Worm (Caenorhabditis elegans): ENCODE data around the gene Y55D5A.3.

Y55D5A.3 gene

DNA sequence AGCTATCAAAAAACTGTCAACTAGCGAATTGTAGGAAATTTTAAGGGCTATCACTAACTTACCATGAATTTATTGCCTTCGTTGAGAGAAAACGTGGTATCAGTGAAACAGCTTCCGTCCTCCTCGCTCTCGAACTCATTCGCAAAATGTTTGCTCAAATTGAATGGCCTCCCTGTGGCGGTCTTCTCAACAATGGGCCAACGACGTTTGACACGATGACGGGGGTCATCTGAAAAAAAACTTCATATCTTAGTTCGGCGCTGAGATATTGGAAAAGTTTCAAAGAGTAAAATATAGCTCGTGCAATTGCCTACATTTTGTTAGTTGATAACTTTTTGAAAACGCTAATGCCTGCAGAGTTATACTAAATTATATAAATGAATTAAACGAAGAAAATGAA lies 34.0 kb downstream of the Y55D5A.3 start:
- TF ChIP-seq lin-35 (GFP tag; optimal IDR thresholded peaks at IDR 0.05) (no peak), ceh-63 (GFP tag; optimal IDR thresholded peaks at IDR 0.05) (no peak), ceh-82 (tag; optimal IDR thresholded peaks at IDR 0.05) (no peak), mep-1 (tag; optimal IDR thresholded peaks at IDR 0.05) (no peak), vab-15 (tag; optimal IDR thresholded peaks at IDR 0.05) (no peak), efl-1 (optimal IDR thresholded peaks at IDR 0.05) (no peak), efl-1 (GFP tag; optimal IDR thresholded peaks at IDR 0.05 in 1 of 2) (peak in 1 of 2 experiments; percentile 3), F16B12.6 (tag; optimal IDR thresholded peaks at IDR 0.05) (no peak)

DNA sequence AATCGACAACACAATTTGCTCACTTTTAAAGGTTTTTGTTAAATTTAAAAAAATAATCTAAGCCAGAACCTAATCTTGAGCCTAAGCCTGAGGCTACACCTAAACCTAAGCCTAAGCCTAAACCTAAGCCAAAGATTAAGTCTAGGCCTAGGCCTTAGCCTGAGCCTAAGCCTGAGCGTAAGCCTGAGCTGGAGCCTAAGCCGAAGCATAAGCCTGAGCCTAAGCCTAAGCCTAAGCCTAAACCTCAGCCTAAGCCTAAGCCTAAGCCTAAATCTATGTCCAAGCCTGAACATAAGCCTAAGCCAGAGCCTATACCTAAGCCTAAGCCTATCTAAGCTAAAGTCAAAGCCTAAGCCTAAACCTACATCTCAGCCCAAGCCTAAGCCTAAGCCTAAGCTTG lies 37.8 kb downstream of the Y55D5A.3 start:
- no peak for TF ChIP-seq sox-4 (tag; optimal IDR thresholded peaks at IDR 0.05)
- TF ChIP-seq nhr-19 (GFP tag; conservative IDR thresholded peaks at IDR 0.05): no peak

DNA sequence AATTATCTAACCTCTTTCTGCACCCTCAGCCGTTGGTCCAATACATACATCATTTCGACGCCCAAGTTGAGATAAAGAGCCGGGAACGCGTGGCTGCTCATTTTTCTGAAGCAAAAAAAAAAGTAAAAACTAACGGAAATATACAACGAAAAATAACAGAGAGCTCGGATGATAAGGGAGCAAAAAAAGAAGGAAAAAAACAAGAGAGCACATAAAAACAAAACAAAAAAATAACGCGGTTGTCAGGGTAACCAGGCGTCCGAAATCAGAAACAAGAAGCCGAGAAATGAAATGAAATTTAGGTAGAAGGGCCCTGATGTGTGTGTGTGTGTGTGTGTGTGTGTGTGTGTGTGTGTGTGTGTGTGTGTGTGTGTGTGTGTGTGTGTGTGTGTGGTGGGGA lies 50.9 kb downstream of the Y55D5A.3 start, which contains the start of gene R10F2.5:
R10F2.5 (minus strand) TSS at position 101 of the 400 bp plus-strand sequence.
- TF ChIP-seq fkh-8 (tag; optimal IDR thresholded peaks at IDR 0.05) (peak; percentile 40), nhr-47 (tag; optimal IDR thresholded peaks at IDR 0.05) (no peak)

DNA sequence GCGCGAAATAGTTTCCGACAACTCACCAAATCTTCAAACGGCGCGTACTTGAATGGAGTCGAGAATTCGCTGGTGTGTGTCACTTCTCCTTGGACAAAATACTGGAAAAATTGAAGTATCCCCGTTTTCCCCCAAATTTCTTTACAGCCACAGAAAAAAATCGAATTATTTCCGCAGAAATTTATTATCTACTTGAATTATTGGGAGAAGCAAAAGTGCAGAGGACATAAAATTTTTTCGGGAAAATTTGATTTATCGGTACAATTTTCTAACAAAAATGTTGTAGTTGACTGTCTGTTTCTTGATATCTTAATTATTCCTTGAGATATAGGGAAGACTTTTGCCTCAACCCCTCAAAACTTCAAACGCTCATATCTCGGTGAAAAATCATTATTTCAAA lies 52.6 kb downstream of the Y55D5A.3 start, which contains the start of gene R10F2.4:
R10F2.4 (minus strand) TSS at position 101 of the 400 bp plus-strand sequence.
- no peak for TF ChIP-seq efl-1 (optimal IDR thresholded peaks at IDR 0.05)
- peak in 1 of 2 experiments; percentile 37 for TF ChIP-seq efl-1 (GFP tag; optimal IDR thresholded peaks at IDR 0.05 in 1 of 2)
- no peak for TF ChIP-seq nhr-47 (tag; optimal IDR thresholded peaks at IDR 0.05)

DNA sequence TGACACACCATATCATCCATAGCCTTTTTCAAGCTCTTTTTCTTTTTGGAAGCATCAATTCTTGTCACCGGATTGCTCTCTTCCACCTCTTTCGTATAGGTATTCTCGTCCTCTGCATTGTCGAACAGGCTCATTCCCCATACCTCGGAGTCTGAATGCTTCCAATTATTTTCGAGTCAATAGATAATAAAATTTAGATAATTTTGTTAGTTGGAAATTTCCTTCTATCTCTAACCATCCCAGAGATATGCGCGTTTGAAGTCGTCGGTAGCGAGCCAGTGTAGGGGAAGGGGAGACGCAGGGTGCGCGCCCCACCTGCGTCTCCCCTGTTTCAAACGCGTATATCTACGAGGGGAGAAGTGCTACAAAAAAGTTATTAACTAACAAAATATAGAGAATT lies 54.7 kb downstream of the Y55D5A.3 start:
- peak; percentile 3 for TF ChIP-seq lin-14 (GFP tag; optimal IDR thresholded peaks at IDR 0.05)
- TF ChIP-seq rnt-1 (tag; optimal IDR thresholded peaks at IDR 0.05): no peak
- TF ChIP-seq nhr-76 (tag; optimal IDR thresholded peaks at IDR 0.05): no peak

DNA sequence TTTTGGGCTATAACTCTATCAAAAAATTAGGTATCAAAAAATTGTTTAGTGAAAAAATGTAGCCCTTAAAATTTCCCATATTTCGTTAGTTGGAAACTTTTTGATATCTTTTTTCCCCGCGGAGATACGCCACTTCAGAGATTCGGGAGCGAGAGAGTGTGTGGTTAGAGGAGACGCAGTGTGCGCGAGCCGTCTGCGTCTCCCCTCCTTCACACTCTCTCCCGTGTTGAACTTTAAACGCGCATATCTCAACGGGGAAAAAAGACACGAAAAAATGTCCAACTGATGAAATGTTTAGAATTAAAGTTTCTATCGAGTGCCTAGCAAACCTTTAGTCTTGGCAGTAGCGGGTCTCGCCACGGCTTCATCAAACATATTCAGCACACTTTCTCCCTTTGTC lies 55.3 kb downstream of the Y55D5A.3 start:
- TF ChIP-seq efl-1 (optimal IDR thresholded peaks at IDR 0.05) (no peak), efl-1 (GFP tag; optimal IDR thresholded peaks at IDR 0.05 in 1 of 2) (peak in 1 of 2 experiments; percentile 88), ztf-4 (tag; optimal IDR thresholded peaks at IDR 0.05) (no peak)
